Worm (Caenorhabditis elegans): ENCODE data around the gene gck-1.

gck-1 gene

DNA sequence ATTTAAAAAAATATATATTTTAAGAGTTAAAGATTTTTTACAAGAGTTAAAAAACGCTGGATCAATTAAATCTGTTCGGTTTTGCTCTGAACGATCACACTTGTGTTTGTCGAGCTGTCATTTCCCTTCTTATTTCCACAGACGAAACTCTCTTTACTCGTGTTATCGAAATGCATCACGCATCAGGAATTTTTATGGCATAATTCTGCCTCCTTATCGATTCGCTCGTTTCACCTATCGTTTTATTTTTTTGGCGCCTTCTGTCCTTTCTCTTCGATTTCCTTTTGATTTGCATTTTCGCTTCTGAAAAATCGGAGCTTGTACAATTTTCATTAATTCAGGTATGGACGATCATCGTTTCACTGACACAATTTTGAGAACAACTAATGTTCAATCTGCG lies 766 bp downstream of the gck-1 start:
- no peak for TF ChIP-seq sptf-1 (tag; optimal IDR thresholded peaks at IDR 0.05)
- no peak for TF ChIP-seq mep-1 (tag; optimal IDR thresholded peaks at IDR 0.05)
- no peak for TF ChIP-seq nhr-2 (tag; optimal IDR thresholded peaks at IDR 0.05)
- TF ChIP-seq ceh-39 (tag; optimal IDR thresholded peaks at IDR 0.05): no peak
- no peak for TF ChIP-seq blmp-1 (tag; optimal IDR thresholded peaks at IDR 0.05)
- TF ChIP-seq ham-2 (GFP tag; optimal IDR thresholded peaks at IDR 0.05): no peak
- no peak for TF ChIP-seq elt-3 (tag; optimal IDR thresholded peaks at IDR 0.05)
- TF ChIP-seq unc-120 (tag; optimal IDR thresholded peaks at IDR 0.05; ENCODE audit: poor library complexity, severe bottlenecking): no peak
- no peak for TF ChIP-seq nhr-28 (tag; optimal IDR thresholded peaks at IDR 0.05)
- TF ChIP-seq mab-5 (tag; optimal IDR thresholded peaks at IDR 0.05): no peak
- TF ChIP-seq M03D4.4 (tag; optimal IDR thresholded peaks at IDR 0.05): no peak
- TF ChIP-seq ztf-11 (tag; optimal IDR thresholded peaks at IDR 0.05): no peak
- TF ChIP-seq cnd-1 (tag; optimal IDR thresholded peaks at IDR 0.05): no peak
- TF ChIP-seq ceh-83 (GFP tag; optimal IDR thresholded peaks at IDR 0.05): no peak
- no peak for TF ChIP-seq tbx-8 (GFP tag; optimal IDR thresholded peaks at IDR 0.05)
- TF ChIP-seq ces-1 (GFP tag; optimal IDR thresholded peaks at IDR 0.05): no peak
- no peak for TF ChIP-seq unc-62 (GFP tag; optimal IDR thresholded peaks at IDR 0.05)
- TF ChIP-seq unc-39 (tag; optimal IDR thresholded peaks at IDR 0.05): no peak

DNA sequence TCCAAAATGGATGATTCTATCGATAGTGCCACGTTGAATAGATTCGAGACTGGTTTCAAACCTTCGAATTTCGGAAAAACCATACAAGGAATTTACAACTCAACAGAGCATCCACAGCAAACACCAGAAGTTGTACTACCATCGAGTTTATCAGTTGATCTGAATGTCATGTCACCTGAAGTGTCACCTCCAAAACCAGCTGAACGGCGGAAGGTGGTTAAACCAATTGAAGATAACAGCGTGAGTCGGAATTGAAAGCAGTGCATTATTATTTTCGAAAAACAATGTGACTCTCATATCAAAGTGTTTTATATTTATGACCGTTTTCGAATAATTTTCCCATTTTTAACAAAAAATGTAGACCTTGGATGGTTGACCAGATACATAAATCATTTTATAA lies 1.4 kb downstream of the gck-1 start:
- no peak for TF ChIP-seq unc-39 (tag; optimal IDR thresholded peaks at IDR 0.05)
- no peak for TF ChIP-seq nhr-237 (tag; optimal IDR thresholded peaks at IDR 0.05)
- no peak for TF ChIP-seq ces-1 (GFP tag; optimal IDR thresholded peaks at IDR 0.05)
- no peak for TF ChIP-seq lsy-2 (tag; optimal IDR thresholded peaks at IDR 0.05)
- no peak for TF ChIP-seq hlh-1 (tag; optimal IDR thresholded peaks at IDR 0.05)
- no peak for TF ChIP-seq mep-1 (tag; optimal IDR thresholded peaks at IDR 0.05)
- no peak for TF ChIP-seq blmp-1 (tag; optimal IDR thresholded peaks at IDR 0.05)
- TF ChIP-seq nhr-12 (tag; optimal IDR thresholded peaks at IDR 0.05): no peak
- no peak for TF ChIP-seq cnd-1 (tag; optimal IDR thresholded peaks at IDR 0.05)
- TF ChIP-seq ceh-83 (GFP tag; optimal IDR thresholded peaks at IDR 0.05): no peak
- TF ChIP-seq zip-8 (tag; optimal IDR thresholded peaks at IDR 0.05): no peak
- TF ChIP-seq mab-5 (tag; optimal IDR thresholded peaks at IDR 0.05): no peak
- no peak for TF ChIP-seq elt-1 (tag; optimal IDR thresholded peaks at IDR 0.05; ENCODE audit: borderline replicate concordance, insufficient read depth)

DNA sequence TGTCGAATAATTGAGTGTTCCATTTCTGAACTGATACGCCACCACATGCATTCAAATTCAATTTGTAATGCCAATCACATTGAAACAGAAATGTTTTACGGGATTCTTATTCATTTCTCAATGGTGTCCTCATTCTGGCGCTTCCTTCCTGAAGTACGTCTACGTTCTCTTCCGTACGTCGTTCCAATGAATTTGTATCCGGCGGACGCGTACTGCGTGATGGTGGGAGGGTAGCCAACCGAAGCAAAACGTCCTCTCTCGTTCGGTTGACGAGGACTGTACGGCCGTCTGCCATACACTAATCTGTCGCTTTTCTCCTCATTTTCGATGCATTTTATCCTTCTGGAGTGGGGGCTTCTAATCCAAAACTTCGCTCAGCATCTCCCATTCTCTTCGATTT lies 2.3 kb downstream of the gck-1 start:
- TF ChIP-seq mls-2 (tag; optimal IDR thresholded peaks at IDR 0.05): no peak
- TF ChIP-seq unc-39 (tag; optimal IDR thresholded peaks at IDR 0.05): no peak
- no peak for TF ChIP-seq ceh-83 (GFP tag; optimal IDR thresholded peaks at IDR 0.05)
- TF ChIP-seq hlh-1 (tag; optimal IDR thresholded peaks at IDR 0.05): no peak
- no peak for TF ChIP-seq elt-1 (tag; optimal IDR thresholded peaks at IDR 0.05; ENCODE audit: borderline replicate concordance, insufficient read depth)
- TF ChIP-seq pha-4 (tag; optimal IDR thresholded peaks at IDR 0.05): no peak
- TF ChIP-seq unc-62 (GFP tag; optimal IDR thresholded peaks at IDR 0.05): no peak
- TF ChIP-seq tbx-8 (GFP tag; optimal IDR thresholded peaks at IDR 0.05): no peak
- no peak for TF ChIP-seq ces-1 (GFP tag; optimal IDR thresholded peaks at IDR 0.05)
- no peak for TF ChIP-seq lsy-2 (tag; optimal IDR thresholded peaks at IDR 0.05)
- TF ChIP-seq nhr-76 (tag; optimal IDR thresholded peaks at IDR 0.05): no peak
- TF ChIP-seq ham-2 (GFP tag; optimal IDR thresholded peaks at IDR 0.05): no peak
- TF ChIP-seq sptf-1 (tag; optimal IDR thresholded peaks at IDR 0.05): no peak
- no peak for TF ChIP-seq bed-3 (GFP tag; optimal IDR thresholded peaks at IDR 0.05)
- no peak for TF ChIP-seq M03D4.4 (tag; optimal IDR thresholded peaks at IDR 0.05)
- TF ChIP-seq nhr-12 (tag; optimal IDR thresholded peaks at IDR 0.05): no peak
- TF ChIP-seq unc-120 (tag; optimal IDR thresholded peaks at IDR 0.05; ENCODE audit: poor library complexity, severe bottlenecking): no peak

DNA sequence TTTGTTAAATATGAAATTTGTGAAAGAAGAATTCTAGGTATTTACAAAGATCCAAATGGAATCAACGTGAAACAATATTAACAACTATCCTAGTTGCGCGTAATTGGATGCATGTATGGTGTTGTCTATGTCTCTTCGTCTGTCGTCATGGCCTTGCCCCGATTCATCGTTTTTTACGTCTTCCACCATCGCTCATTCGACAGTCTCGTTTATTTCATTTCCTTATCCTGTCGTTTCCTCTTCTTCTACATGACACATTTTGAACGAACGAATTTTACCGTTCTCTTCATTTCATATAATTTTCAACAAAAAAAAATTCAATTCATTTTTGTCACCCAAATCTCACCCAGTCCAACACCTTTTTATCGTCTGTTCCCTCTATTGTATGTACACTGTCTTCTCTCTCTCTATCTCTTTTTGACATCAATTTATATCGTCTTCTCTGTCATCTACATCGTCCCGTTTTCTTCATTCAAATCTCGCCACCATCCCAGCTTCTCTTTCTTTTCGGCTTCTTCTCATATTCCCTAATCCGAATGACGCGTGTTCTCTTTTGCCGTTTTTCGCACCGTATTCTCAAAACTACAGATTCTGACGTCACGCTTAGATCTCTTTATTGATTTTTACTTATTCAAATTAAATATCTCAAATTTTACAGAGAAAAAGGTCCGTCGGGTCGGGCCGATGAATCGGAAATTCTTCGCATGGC lies 8.9 kb downstream of the gck-1 start, which contains the start of gene ttc-17:
Gene ttc-17, plus strand, starts transcription at position 659 of the 709 bp plus-strand sequence.
- no peak for TF ChIP-seq flh-1 (GFP tag; optimal IDR thresholded peaks at IDR 0.05)
- TF ChIP-seq ces-1 (GFP tag; optimal IDR thresholded peaks at IDR 0.05): peak; percentile 34
- TF ChIP-seq unc-62 (GFP tag; optimal IDR thresholded peaks at IDR 0.05): no peak
- peak; percentile 17 for TF ChIP-seq ham-2 (GFP tag; optimal IDR thresholded peaks at IDR 0.05)
- no peak for TF ChIP-seq zip-8 (tag; optimal IDR thresholded peaks at IDR 0.05)

DNA sequence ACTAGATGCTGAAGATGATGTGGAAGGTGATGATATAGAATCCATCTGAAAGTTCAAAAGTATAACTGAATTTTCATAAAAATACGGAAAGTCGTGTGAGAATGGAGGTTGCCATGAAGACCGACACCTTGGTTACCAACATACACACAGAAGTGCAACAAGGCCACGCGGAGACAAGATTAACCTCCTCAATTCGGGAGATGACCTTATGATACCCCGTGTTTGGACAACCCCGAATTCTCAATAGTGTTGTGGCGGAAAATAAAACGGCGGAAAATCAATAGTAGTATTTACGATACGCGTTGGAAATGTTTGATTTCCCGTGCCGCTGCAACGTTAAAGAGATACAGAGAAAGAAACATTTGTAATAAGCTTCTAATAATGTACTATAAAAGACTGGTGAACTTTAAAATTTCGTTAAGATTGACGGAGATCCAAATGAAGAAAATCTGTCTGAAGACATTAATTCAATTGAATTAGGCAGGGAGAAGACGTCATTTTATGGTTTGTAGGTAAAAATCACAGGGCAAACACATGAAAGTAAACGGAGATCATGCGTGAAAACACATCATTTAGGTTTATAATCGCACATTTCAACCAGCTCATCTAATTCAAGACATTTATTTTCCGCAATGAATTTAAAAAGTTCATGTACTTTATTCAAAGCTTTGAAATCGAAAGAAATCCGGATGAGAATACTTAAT lies 16.6 kb downstream of the gck-1 start, which contains the start of gene nhr-44:
Gene nhr-44, minus strand, starts transcription at position 51 of the 704 bp plus-strand sequence.
- TF ChIP-seq flh-1 (GFP tag; optimal IDR thresholded peaks at IDR 0.05) (no peak), elt-1 (tag; optimal IDR thresholded peaks at IDR 0.05; ENCODE audit: borderline replicate concordance, insufficient read depth) (peak; percentile 18), unc-62 (GFP tag; optimal IDR thresholded peaks at IDR 0.05) (no peak), sptf-1 (tag; optimal IDR thresholded peaks at IDR 0.05) (no peak), pha-4 (tag; optimal IDR thresholded peaks at IDR 0.05) (peak; percentile 50), ham-2 (GFP tag; optimal IDR thresholded peaks at IDR 0.05) (no peak), mab-5 (tag; optimal IDR thresholded peaks at IDR 0.05) (no peak)

All from whole organism, mixed stage, embryonic.